Worm (Caenorhabditis elegans) whole organism, early embryonic: Measurements from ENCODE around the gene C05E11.7.

Experiments used
- B0310.2 ChIP-seq: sonication (generic microtip); optimal IDR thresholded peaks from 2 replicates; lab custom pipeline; 2016; ENCODE audit warnings: mild to moderate bottlenecking, missing genetic modification characterization, missing compliant biosample characterization
- F13C5.2 ChIP-seq: sonication (generic microtip); optimal IDR thresholded peaks from 2 replicates; lab custom pipeline; 2017; ENCODE audit warnings: mild to moderate bottlenecking, missing genetic modification characterization, inconsistent platforms, missing compliant biosample characterization
- aly-1 ChIP-seq: sonication (generic microtip); optimal IDR thresholded peaks from 2 replicates; lab custom pipeline; 2016; ENCODE audit warnings: missing genetic modification characterization, missing compliant biosample characterization
- ama-1 ChIP-seq: fragments of 150-350 bp; optimal IDR thresholded peaks from 2 replicates; lab custom pipeline; 2014
- ceh-13 ChIP-seq: fragments of 200-800 bp; sonication (Bioruptor generic); optimal IDR thresholded peaks from 2 replicates; lab custom pipeline; 2018; ENCODE audit warnings: mild to moderate bottlenecking, missing genetic modification characterization, missing compliant biosample characterization
- ceh-36 ChIP-seq: sonication (generic microtip); optimal IDR thresholded peaks from 2 replicates; lab custom pipeline; 2016; ENCODE audit warnings: missing genetic modification characterization, inconsistent platforms, missing compliant biosample characterization
- ets-7 ChIP-seq: sonication (generic microtip); optimal IDR thresholded peaks from 2 replicates; lab custom pipeline; 2016; ENCODE audit warnings: missing genotype, missing genetic modification characterization, missing compliant biosample characterization
- flt-1 ChIP-seq: fragments of 200-800 bp; sonication (Bioruptor generic); IDR thresholded peaks from 2 replicates; pipeline ENCODE4 v1.3.6; 2022; ENCODE audit warnings: missing genetic modification characterization, missing compliant biosample characterization
- hmbx-1 ChIP-seq: sonication (generic microtip); optimal IDR thresholded peaks from 2 replicates; lab custom pipeline; 2016; ENCODE audit warnings: mild to moderate bottlenecking, missing genetic modification characterization, missing compliant biosample characterization
- hmg-4 ChIP-seq: fragments of 200-800 bp; sonication (Bioruptor generic); optimal IDR thresholded peaks from 2 replicates; lab custom pipeline; 2018; ENCODE audit warnings: mild to moderate bottlenecking, missing genetic modification characterization, missing compliant biosample characterization
- hnd-1 ChIP-seq: sonication (generic microtip); optimal IDR thresholded peaks from 2 replicates; lab custom pipeline; 2016; ENCODE audit warnings: missing genetic modification characterization, missing compliant biosample characterization
- pes-1 ChIP-seq: fragments of 200-800 bp; sonication (Bioruptor generic); IDR thresholded peaks from 2 replicates; pipeline ENCODE4 v1.3.6; 2022; ENCODE audit warnings: missing genetic modification reagents, missing genetic modification characterization, missing compliant biosample characterization
- scrt-1 ChIP-seq: fragments of 200-800 bp; sonication (Bioruptor generic); IDR thresholded peaks from 2 replicates; pipeline ENCODE4 v1.3.6; 2022; ENCODE audit warnings: missing genetic modification characterization, missing compliant biosample characterization
- sea-1 ChIP-seq: fragments of 200-800 bp; sonication (Bioruptor generic); conservative IDR thresholded peaks from 2 replicates; pipeline ENCODE4 v1.3.6; 2022; ENCODE audit warnings: missing genetic modification characterization, missing compliant biosample characterization
- tbx-11 ChIP-seq: fragments of 200-800 bp; sonication (Bioruptor generic); IDR thresholded peaks from 2 replicates; pipeline ENCODE4 v1.3.6; 2022; ENCODE audit warnings: missing genetic modification characterization, missing compliant biosample characterization
- tbx-37 ChIP-seq: fragments of 200-800 bp; sonication (Bioruptor generic); conservative IDR thresholded peaks from 2 replicates; pipeline ENCODE4 v1.3.6; 2022; ENCODE audit warnings: missing genetic modification reagents, missing genetic modification characterization, missing compliant biosample characterization
- tra-4 ChIP-seq: sonication (generic microtip); optimal IDR thresholded peaks from 2 replicates; lab custom pipeline; 2017; ENCODE audit warnings: missing genetic modification characterization, missing compliant biosample characterization

The C05E11.7 gene

DNA sequence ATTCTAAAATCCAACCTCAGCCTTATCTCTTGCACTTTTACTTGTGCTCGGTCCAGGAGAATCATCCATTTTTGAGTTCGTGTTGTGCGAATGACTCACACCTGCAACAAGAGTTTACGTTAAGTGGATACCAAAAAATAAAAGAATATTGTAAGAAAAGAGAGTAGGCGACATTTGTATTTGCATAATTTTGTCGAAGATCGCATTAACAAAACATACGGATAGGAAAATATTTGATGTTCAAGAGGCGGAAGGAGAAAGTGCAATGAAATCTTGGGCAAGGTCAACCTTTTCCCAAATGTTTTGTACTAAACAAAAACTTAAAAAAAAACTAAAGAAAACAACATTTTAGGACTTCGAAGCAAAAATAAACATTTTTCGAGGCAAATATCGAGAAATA, 20.3 kb upstream of the C05E11.7 start, which contains the start of gene spat-3:
TSS of gene spat-3 (minus strand) at position 101 of the 400 bp plus-strand sequence.
- no peak for TF ChIP-seq pes-1
- no peak for TF ChIP-seq sea-1
- TF ChIP-seq aly-1 (tag; lab: Kevin White, UChicago), result no peak
- TF ChIP-seq F13C5.2, result no peak
- no peak for TF ChIP-seq ama-1 (lab: Kevin White, UChicago)
- no peak for TF ChIP-seq B0310.2 (tag; lab: Kevin White, UChicago)
- no peak for TF ChIP-seq tbx-37 (GFP tag; lab: Robert Waterston, UW)
- no peak for TF ChIP-seq tbx-11 (GFP tag; lab: Robert Waterston, UW)
- no peak for TF ChIP-seq hnd-1 (tag; lab: Kevin White, UChicago)
- TF ChIP-seq tra-4 (tag; lab: Kevin White, UChicago), result no peak
- TF ChIP-seq hmbx-1, result no peak
- no peak for TF ChIP-seq ets-7 (tag; lab: Kevin White, UChicago)
- TF ChIP-seq scrt-1 (GFP tag; lab: Robert Waterston, UW), result no peak

DNA sequence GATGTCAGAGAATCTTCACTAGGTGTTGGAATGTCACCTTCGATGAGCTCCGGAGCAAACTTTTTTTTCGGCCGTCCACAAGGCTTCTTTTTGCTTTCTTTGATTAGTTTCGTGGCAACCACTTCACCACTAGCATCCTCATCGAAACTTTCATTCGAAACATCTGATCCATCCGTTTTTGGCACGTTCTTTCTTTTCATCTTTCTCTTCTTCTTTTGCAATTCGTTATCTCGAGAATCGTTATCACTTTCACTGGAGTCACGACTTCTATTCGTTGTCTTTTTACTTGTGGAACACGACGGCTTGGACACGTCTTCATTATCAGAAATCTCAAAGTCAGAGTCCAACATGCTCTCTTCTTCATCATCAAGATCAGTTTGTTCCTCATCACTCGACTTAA, 18.7 kb upstream of the C05E11.7 start:
- TF ChIP-seq scrt-1 (GFP tag; lab: Robert Waterston, UW), result no peak
- no peak for TF ChIP-seq hmbx-1
- no peak for TF ChIP-seq tra-4 (tag; lab: Kevin White, UChicago)
- no peak for TF ChIP-seq tbx-11 (GFP tag; lab: Robert Waterston, UW)
- TF ChIP-seq ceh-13 (GFP tag; lab: Kevin White, UChicago), result no peak

DNA sequence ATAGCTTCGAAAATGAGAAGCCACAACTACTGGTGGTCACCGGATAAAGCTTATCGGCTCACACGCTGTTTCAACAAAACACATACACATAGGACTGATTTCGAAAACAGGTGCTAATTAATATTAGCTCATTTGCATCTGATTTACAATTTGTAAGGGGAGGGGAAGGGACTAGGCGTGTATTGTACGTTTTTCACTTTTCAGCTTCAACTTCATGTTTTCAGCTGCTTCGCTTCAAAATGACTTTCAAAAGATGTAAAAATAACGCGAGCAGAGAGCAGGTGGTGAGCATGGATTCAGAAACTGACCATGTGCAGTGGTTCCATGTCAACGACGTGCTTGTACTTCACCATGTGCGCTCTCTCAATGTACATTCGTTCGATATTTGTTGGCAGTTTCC, 15.5 kb upstream of the C05E11.7 start:
- TF ChIP-seq hmg-4 (GFP tag; lab: Kevin White, UChicago) (no peak), ceh-13 (GFP tag; lab: Kevin White, UChicago) (no peak), hmbx-1 (no peak), ceh-36 (tag; lab: Kevin White, UChicago) (no peak), B0310.2 (tag; lab: Kevin White, UChicago) (no peak), pes-1 (no peak)

DNA sequence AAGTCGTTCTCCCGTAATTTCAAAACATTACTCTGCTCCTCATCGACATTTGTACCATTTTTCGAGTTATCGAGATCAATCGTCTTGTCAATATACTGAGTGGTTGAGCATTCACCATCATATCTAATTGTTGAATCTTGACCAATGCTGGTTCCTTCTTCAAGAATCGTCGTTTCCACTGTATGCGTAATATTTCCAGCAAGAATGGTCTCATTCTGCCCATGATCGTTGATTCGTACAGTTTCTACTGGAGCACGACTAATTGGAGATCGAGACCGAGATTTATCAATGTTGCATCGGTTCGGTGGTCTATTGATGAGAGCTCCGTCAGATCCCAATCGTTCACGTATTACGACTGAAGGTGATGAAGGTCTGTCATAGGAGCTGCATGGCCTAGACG, 14.0 kb upstream of the C05E11.7 start:
- TF ChIP-seq ceh-36 (tag; lab: Kevin White, UChicago) (no peak), B0310.2 (tag; lab: Kevin White, UChicago) (no peak), sea-1 (no peak), tbx-37 (GFP tag; lab: Robert Waterston, UW) (no peak), ceh-13 (GFP tag; lab: Kevin White, UChicago) (no peak), hmbx-1 (no peak), flt-1 (GFP tag; lab: Robert Waterston, UW) (no peak), pes-1 (no peak), ets-7 (tag; lab: Kevin White, UChicago) (no peak), aly-1 (tag; lab: Kevin White, UChicago) (no peak), tra-4 (tag; lab: Kevin White, UChicago) (no peak), ama-1 (lab: Kevin White, UChicago) (no peak), scrt-1 (GFP tag; lab: Robert Waterston, UW) (no peak), tbx-11 (GFP tag; lab: Robert Waterston, UW) (no peak), hmg-4 (GFP tag; lab: Kevin White, UChicago) (no peak), F13C5.2 (no peak)

DNA sequence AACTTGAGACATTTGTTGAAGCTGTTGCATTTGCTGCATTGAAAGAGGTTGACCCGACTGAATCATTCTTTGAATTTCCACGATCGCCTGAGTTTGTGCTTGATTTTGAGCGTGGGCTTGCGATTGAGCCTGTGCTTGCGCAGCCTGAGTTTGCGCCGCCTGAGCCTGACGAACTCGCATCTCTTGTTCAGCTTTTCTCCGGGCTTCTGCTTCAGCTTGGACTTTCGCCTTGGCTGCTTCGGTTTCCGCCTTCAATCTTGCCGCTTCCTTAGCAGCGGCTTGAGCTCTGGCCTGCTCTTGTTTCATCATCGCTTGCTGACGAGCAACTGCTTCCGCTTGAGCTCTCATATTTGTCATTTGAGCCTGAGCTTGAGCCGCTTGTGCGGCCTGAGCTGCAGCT, 11.9 kb upstream of the C05E11.7 start:
- TF ChIP-seq tbx-11 (GFP tag; lab: Robert Waterston, UW) (no peak), hnd-1 (tag; lab: Kevin White, UChicago) (no peak), aly-1 (tag; lab: Kevin White, UChicago) (no peak), ceh-13 (GFP tag; lab: Kevin White, UChicago) (no peak), ceh-36 (tag; lab: Kevin White, UChicago) (no peak), F13C5.2 (no peak), hmbx-1 (no peak), flt-1 (GFP tag; lab: Robert Waterston, UW) (no peak), hmg-4 (GFP tag; lab: Kevin White, UChicago) (no peak), ets-7 (tag; lab: Kevin White, UChicago) (no peak), ama-1 (lab: Kevin White, UChicago) (no peak), tbx-37 (GFP tag; lab: Robert Waterston, UW) (no peak), tra-4 (tag; lab: Kevin White, UChicago) (no peak), scrt-1 (GFP tag; lab: Robert Waterston, UW) (no peak)

DNA sequence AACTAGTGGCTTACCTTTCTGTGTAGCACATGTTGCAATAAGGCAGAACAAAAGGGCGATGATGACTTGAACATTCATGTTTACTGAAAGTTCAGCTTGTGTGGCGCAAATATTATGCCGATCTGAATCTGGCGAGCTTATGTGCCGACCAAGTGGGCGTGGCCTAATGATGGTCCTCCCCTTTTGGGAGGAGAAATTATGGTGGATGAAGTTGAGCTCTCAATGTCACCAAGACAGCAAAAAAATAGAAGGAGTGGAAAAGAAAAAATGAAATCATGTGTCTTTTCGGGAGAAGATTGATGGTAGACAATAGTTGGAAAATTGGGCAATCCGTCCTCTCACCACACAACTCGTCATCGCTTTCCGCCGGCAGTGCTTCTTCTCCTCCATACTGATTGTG, 6.8 kb upstream of the C05E11.7 start, which contains the start of gene flp-12:
TSS of gene flp-12 (minus strand) at position 101 of the 400 bp plus-strand sequence.
- TF ChIP-seq tbx-11 (GFP tag; lab: Robert Waterston, UW), result no peak
- no peak for TF ChIP-seq hnd-1 (tag; lab: Kevin White, UChicago)
- no peak for TF ChIP-seq sea-1
- TF ChIP-seq ama-1 (lab: Kevin White, UChicago), result no peak
- TF ChIP-seq tbx-37 (GFP tag; lab: Robert Waterston, UW), result no peak
- no peak for TF ChIP-seq hmbx-1
- TF ChIP-seq ceh-13 (GFP tag; lab: Kevin White, UChicago), result no peak
- no peak for TF ChIP-seq pes-1
- TF ChIP-seq ceh-36 (tag; lab: Kevin White, UChicago), result no peak
- no peak for TF ChIP-seq tra-4 (tag; lab: Kevin White, UChicago)
- TF ChIP-seq flt-1 (GFP tag; lab: Robert Waterston, UW), result no peak
- no peak for TF ChIP-seq hmg-4 (GFP tag; lab: Kevin White, UChicago)
- TF ChIP-seq scrt-1 (GFP tag; lab: Robert Waterston, UW), result no peak
- no peak for TF ChIP-seq B0310.2 (tag; lab: Kevin White, UChicago)
- no peak for TF ChIP-seq ets-7 (tag; lab: Kevin White, UChicago)
- TF ChIP-seq aly-1 (tag; lab: Kevin White, UChicago), result no peak
- no peak for TF ChIP-seq F13C5.2

DNA sequence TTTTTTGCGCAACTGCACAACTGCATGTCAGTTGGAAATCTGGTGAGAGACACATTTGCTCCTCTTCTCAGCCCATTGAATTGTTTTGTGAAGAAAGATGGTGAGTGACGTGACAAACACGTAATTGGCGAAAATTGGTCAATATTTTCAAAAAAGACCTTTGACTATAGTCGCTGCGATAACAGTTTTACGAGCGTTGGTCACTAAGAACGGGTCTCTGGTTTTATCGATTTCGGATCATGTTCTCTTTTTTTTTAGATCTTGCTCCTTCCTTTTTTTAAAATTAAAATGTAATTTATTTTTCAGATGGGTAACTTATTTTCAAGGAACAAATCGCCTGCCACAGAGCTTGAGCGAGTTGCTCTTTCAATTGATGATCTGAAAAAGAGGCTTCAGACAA, 3.0 kb upstream of the C05E11.7 start, which contains the start of gene lnp-1:
TSS of gene lnp-1 (plus strand) at position 301 of the 400 bp plus-strand sequence.
- no peak for TF ChIP-seq ama-1 (lab: Kevin White, UChicago)
- TF ChIP-seq pes-1, result no peak
- TF ChIP-seq hmg-4 (GFP tag; lab: Kevin White, UChicago), result no peak
- TF ChIP-seq ets-7 (tag; lab: Kevin White, UChicago), result no peak
